Fruit fly (Drosophila melanogaster) whole organism, embryonic: ENCODE results near the gene elgi.
A peak's percentile ranks its signal among the peaks of the same experiment; 100 is the strongest.

ENCODE experiments used
- CG10431 ChIP-seq: fragments of 200-800 bp; sonication (Bioruptor generic); optimal IDR thresholded peaks from 3 replicates; lab custom pipeline; 2018; ENCODE audit warnings: missing biosample characterization, mild to moderate bottlenecking, missing genetic modification characterization
- CG11398 ChIP-seq: fragments of 200-800 bp; sonication (Bioruptor generic); optimal IDR thresholded peaks from 2 replicates; lab custom pipeline; 2016; ENCODE audit warnings: missing biosample characterization, missing genetic modification characterization
- CG11456 ChIP-seq: fragments of 200-800 bp; sonication (Bioruptor generic); IDR thresholded peaks from 3 replicates; pipeline ENCODE4 v1.3.6; 2022; ENCODE audit warnings: missing biosample characterization, missing genetic modification characterization
- CG12219 ChIP-seq: fragments of 200-800 bp; sonication (Bioruptor generic); optimal IDR thresholded peaks from 3 replicates; lab custom pipeline; 2018; ENCODE audit warnings: missing biosample characterization, mild to moderate bottlenecking, missing genetic modification characterization
- CG13296 ChIP-seq: fragments of 200-800 bp; sonication (Bioruptor generic); optimal IDR thresholded peaks from 3 replicates; lab custom pipeline; 2018; ENCODE audit warnings: missing biosample characterization, mild to moderate bottlenecking, missing genetic modification characterization
- CG13775 ChIP-seq: fragments of 200-800 bp; sonication (Bioruptor generic); optimal IDR thresholded peaks from 3 replicates; lab custom pipeline; 2017; ENCODE audit warnings: missing biosample characterization, mild to moderate bottlenecking, missing genetic modification characterization
- CG13894 ChIP-seq: fragments of 200-800 bp; sonication (Bioruptor generic); optimal IDR thresholded peaks from 3 replicates; lab custom pipeline; 2018; ENCODE audit warnings: missing biosample characterization, mild to moderate bottlenecking, missing genetic modification characterization, moderate library complexity
- CG1647 ChIP-seq: fragments of 200-800 bp; sonication (Bioruptor generic); optimal IDR thresholded peaks from 3 replicates; lab custom pipeline; 2016; ENCODE audit warnings: missing biosample characterization, missing genetic modification characterization
- CG18476 ChIP-seq: fragments of 200-800 bp; sonication (Bioruptor generic); optimal IDR thresholded peaks from 2 replicates; lab custom pipeline; 2016; ENCODE audit warnings: missing biosample characterization, mild to moderate bottlenecking, missing genetic modification characterization
- CG2120 ChIP-seq: fragments of 200-800 bp; sonication (Bioruptor generic); optimal IDR thresholded peaks from 3 replicates; lab custom pipeline; 2016; ENCODE audit warnings: missing biosample characterization, missing genetic modification characterization
- CG31388 ChIP-seq: fragments of 200-800 bp; sonication (Bioruptor generic); optimal IDR thresholded peaks from 2 replicates; lab custom pipeline; 2016; ENCODE audit warnings: missing biosample characterization, missing genetic modification characterization
- CG3726 ChIP-seq: fragments of 200-800 bp; sonication (Bioruptor generic); IDR thresholded peaks from 3 replicates; pipeline ENCODE4, ENCODE4 v1.3.6; 2022; ENCODE audit warnings: missing biosample characterization, missing genetic modification characterization
- CG4360 ChIP-seq: fragments of 200-800 bp; sonication (Bioruptor generic); IDR thresholded peaks from 2 replicates; pipeline ENCODE4 v1.3.6; 2022; ENCODE audit warnings: missing biosample characterization, missing genetic modification characterization
- CG43689 ChIP-seq: fragments of 200-800 bp; sonication (Bioruptor generic); IDR thresholded peaks from 2 replicates; pipeline ENCODE4 v1.3.6; 2022; ENCODE audit warnings: missing biosample characterization, missing genetic modification characterization
- CG5245 ChIP-seq: fragments of 200-800 bp; sonication (Bioruptor generic); optimal IDR thresholded peaks from 3 replicates; lab custom pipeline; 2016; ENCODE audit warnings: missing biosample characterization, missing genetic modification characterization
- CG6854 ChIP-seq: fragments of 200-800 bp; sonication (Bioruptor generic); optimal IDR thresholded peaks from 3 replicates; lab custom pipeline; 2017; ENCODE audit warnings: missing biosample characterization, mild to moderate bottlenecking, missing genetic modification characterization
- CG7839 ChIP-seq: fragments of 200-800 bp; sonication (Bioruptor generic); optimal IDR thresholded peaks from 3 replicates; lab custom pipeline; 2018; ENCODE audit warnings: missing biosample characterization, mild to moderate bottlenecking, missing genetic modification characterization, moderate library complexity
- CG8281 ChIP-seq: fragments of 200-800 bp; sonication (Bioruptor generic); optimal IDR thresholded peaks from 2 replicates; lab custom pipeline; 2018; ENCODE audit warnings: missing biosample characterization, mild to moderate bottlenecking, missing genetic modification characterization, moderate library complexity
- CG9727 ChIP-seq: fragments of 200-800 bp; sonication (Bioruptor generic); optimal IDR thresholded peaks from 3 replicates; lab custom pipeline; 2017; ENCODE audit warnings: missing biosample characterization, mild to moderate bottlenecking, missing genetic modification characterization
- Dfd ChIP-seq, 2 experiments: fragments of >200 bp; optimal IDR thresholded peaks; 2 replicates each; lab custom pipeline; 2017; ENCODE audit warnings: missing biosample characterization in 2 of 2, missing genetic modification characterization in 2 of 2
- Dip3 ChIP-seq: fragments of 200-800 bp; sonication (Bioruptor generic); optimal IDR thresholded peaks from 3 replicates; lab custom pipeline; 2016; ENCODE audit warnings: missing biosample characterization, missing genetic modification characterization
- Dp ChIP-seq: fragments of 200-800 bp; sonication (Bioruptor generic); optimal IDR thresholded peaks from 2 replicates; lab custom pipeline; 2018; ENCODE audit warnings: missing biosample characterization, mild to moderate bottlenecking, missing genetic modification characterization, moderate library complexity
- HmgD ChIP-seq: fragments of 200-800 bp; sonication (Bioruptor generic); optimal IDR thresholded peaks from 3 replicates; lab custom pipeline; 2016; ENCODE audit warnings: missing biosample characterization, missing genetic modification characterization
- Hr51 ChIP-seq, 2 experiments: fragments of 200-800 bp; sonication (Bioruptor generic); optimal IDR thresholded peaks; 2 replicates in 1 of 2; 3 replicates in 1 of 2; lab custom pipeline; 2016 to 2018; ENCODE audit warnings: missing biosample characterization in 2 of 2, missing genetic modification characterization in 2 of 2, mild to moderate bottlenecking in 1 of 2, moderate library complexity in 1 of 2
- Mad ChIP-seq: fragments of 200-800 bp; sonication (Bioruptor generic); optimal IDR thresholded peaks from 2 replicates; lab custom pipeline; 2016; ENCODE audit warnings: missing biosample characterization, missing genetic modification characterization
- Med ChIP-seq: fragments of 200-800 bp; sonication (Bioruptor generic); peaks from one replicate; lab custom pipeline; 2016; ENCODE audit warnings: missing biosample characterization, missing genetic modification characterization, mild to moderate bottlenecking, inconsistent platforms, moderate library complexity
- Meics ChIP-seq: fragments of 200-800 bp; sonication (Bioruptor generic); optimal IDR thresholded peaks from 2 replicates; lab custom pipeline; 2017; ENCODE audit warnings: missing biosample characterization, mild to moderate bottlenecking, missing genetic modification characterization
- Trl ChIP-seq, 3 experiments: fragments of >200 bp in 2 of 3; fragments of 200-800 bp in 1 of 3; sonication (Bioruptor generic) in 1 of 3; optimal IDR thresholded peaks; 2 replicates in 1 of 3; 3 replicates in 2 of 3; lab custom pipeline; 2016 to 2017; ENCODE audit warnings: missing biosample characterization in 1 of 3, missing genetic modification characterization in 1 of 3
- ab ChIP-seq: fragments of 200-800 bp; sonication (Bioruptor generic); optimal IDR thresholded peaks from 2 replicates; lab custom pipeline; 2016; ENCODE audit warnings: missing biosample characterization, missing genetic modification characterization
- abd-A ChIP-seq: fragments of 200-800 bp; sonication (Bioruptor generic); optimal IDR thresholded peaks from 3 replicates; lab custom pipeline; 2019; ENCODE audit warnings: missing biosample characterization, mild to moderate bottlenecking, missing genetic modification characterization, moderate library complexity
- bsh ChIP-seq, 2 experiments: fragments of 200-800 bp; sonication (Bioruptor generic); optimal IDR thresholded peaks; 2 replicates each; lab custom pipeline; 2017 to 2018; ENCODE audit warnings: mild to moderate bottlenecking in 2 of 2, missing biosample characterization in 2 of 2, missing genetic modification characterization in 2 of 2, moderate library complexity in 1 of 2
- crc ChIP-seq: fragments of 200-800 bp; sonication (Bioruptor generic); optimal IDR thresholded peaks from 2 replicates; lab custom pipeline; 2016; ENCODE audit warnings: missing biosample characterization, missing genetic modification characterization
- dan ChIP-seq: fragments of 200-800 bp; sonication (Bioruptor generic); IDR thresholded peaks from 2 replicates; pipeline ENCODE4 v1.3.6; 2022; ENCODE audit warnings: missing biosample characterization, missing genetic modification characterization
- eve ChIP-seq, 2 experiments: fragments of >200 bp; optimal IDR thresholded peaks; 2 replicates each; lab custom pipeline; 2017; ENCODE audit warnings: missing biosample characterization in 2 of 2, missing genetic modification characterization in 2 of 2
- ham ChIP-seq: fragments of 200-800 bp; sonication (Bioruptor generic); IDR thresholded peaks from 2 replicates; pipeline ENCODE4 v1.3.6; 2022; ENCODE audit warnings: missing biosample characterization, missing genetic modification characterization
- kah ChIP-seq: fragments of 200-800 bp; sonication (Bioruptor generic); optimal IDR thresholded peaks from 2 replicates; lab custom pipeline; 2018; ENCODE audit warnings: missing biosample characterization, mild to moderate bottlenecking, missing genetic modification characterization
- lilli ChIP-seq: fragments of 200-800 bp; sonication (Bioruptor generic); optimal IDR thresholded peaks from 3 replicates; lab custom pipeline; 2016; ENCODE audit warnings: missing biosample characterization, missing genetic modification characterization
- nom ChIP-seq: fragments of 200-800 bp; sonication (Bioruptor generic); optimal IDR thresholded peaks from 2 replicates; lab custom pipeline; 2017; ENCODE audit warnings: missing biosample characterization, missing genetic modification characterization, mild to moderate bottlenecking, moderate library complexity, missing genetic modification reagents
- odd ChIP-seq: fragments of 200-800 bp; sonication (Bioruptor generic); optimal IDR thresholded peaks from 2 replicates; lab custom pipeline; 2017; ENCODE audit warnings: missing biosample characterization, mild to moderate bottlenecking, missing genetic modification characterization
- otp ChIP-seq: fragments of 200-800 bp; sonication (Bioruptor generic); IDR thresholded peaks from 3 replicates; pipeline ENCODE4, ENCODE4 v1.3.6; 2022; ENCODE audit warnings: missing biosample characterization, missing genetic modification characterization
- prd ChIP-seq, 3 experiments: fragments of >200 bp in 2 of 3; fragments of 200-800 bp in 1 of 3; sonication (Bioruptor generic) in 1 of 3; optimal IDR thresholded peaks in 2 of 3; IDR thresholded peaks in 1 of 3; 2 replicates in 2 of 3; 3 replicates in 1 of 3; pipeline versions ENCODE4 v1.3.6 to Lab custom; 2017 to 2022; ENCODE audit warnings: missing biosample characterization in 1 of 3, missing genetic modification characterization in 1 of 3
- row ChIP-seq: fragments of 200-800 bp; sonication (Bioruptor generic); IDR thresholded peaks from 3 replicates; pipeline ENCODE4 v1.3.6; 2022; ENCODE audit warnings: missing biosample characterization, missing genetic modification characterization
- sc ChIP-seq, 3 experiments: fragments of >200 bp in 2 of 3; fragments of 200-800 bp in 1 of 3; sonication (Bioruptor generic) in 1 of 3; optimal IDR thresholded peaks; 2 replicates in 2 of 3; 3 replicates in 1 of 3; lab custom pipeline; 2017; ENCODE audit warnings: mild to moderate bottlenecking in 1 of 3, missing biosample characterization in 1 of 3, missing genetic modification characterization in 1 of 3, missing genetic modification reagents in 1 of 3
- sd ChIP-seq: fragments of 200-800 bp; sonication (Bioruptor generic); optimal IDR thresholded peaks from 3 replicates; lab custom pipeline; 2018; ENCODE audit warnings: missing biosample characterization, mild to moderate bottlenecking, missing genetic modification characterization, moderate library complexity
- sens ChIP-seq: fragments of 200-800 bp; sonication (Bioruptor generic); peaks from one replicate; lab custom pipeline; 2016; ENCODE audit warnings: missing biosample characterization, missing genetic modification characterization
- sens-2 ChIP-seq: fragments of 200-800 bp; sonication (Bioruptor generic); IDR thresholded peaks from 2 replicates; pipeline ENCODE4 v1.3.6; 2022; ENCODE audit warnings: missing biosample characterization, missing genetic modification characterization
- stc ChIP-seq: fragments of 200-800 bp; sonication (Bioruptor generic); IDR thresholded peaks from 2 replicates; pipeline ENCODE4 v1.3.6; 2022; ENCODE audit warnings: missing biosample characterization, missing genetic modification characterization
- zfh1 ChIP-seq: fragments of 200-800 bp; sonication (Bioruptor generic); IDR thresholded peaks from 3 replicates; pipeline ENCODE4 v1.3.6; 2022; ENCODE audit warnings: missing biosample characterization, missing genetic modification characterization
- zfh2 ChIP-seq: fragments of 200-800 bp; sonication (Bioruptor generic); optimal IDR thresholded peaks from 2 replicates; lab custom pipeline; 2016; ENCODE audit warnings: missing biosample characterization, missing genetic modification characterization

The elgi gene

DNA sequence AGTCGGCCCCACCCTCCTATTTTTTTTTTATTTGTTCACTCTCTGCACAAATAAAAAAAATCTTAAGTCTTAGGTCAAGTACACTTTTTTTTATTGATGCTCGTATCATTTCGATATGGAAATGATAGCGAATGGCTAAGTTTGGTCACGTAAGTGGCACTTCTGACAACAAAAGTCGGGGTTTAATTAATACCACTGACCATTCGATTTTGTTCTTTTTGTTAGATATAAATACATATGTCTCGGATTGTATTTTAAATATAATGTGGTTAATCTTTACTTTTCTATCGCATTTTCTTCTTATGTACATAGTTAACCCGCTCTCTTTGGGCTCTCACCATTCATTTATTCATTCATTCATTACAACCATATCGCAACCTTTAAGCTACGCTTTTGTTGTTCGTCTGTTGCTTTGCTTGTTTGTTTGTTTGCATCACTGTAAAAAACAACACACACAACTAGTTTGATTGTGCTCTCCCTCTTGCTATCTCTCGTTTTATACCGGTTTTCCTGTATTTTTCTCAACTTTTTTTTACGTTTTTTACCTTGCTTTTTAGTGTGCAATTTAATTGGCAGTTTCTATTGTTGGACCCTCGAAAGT lies 45.9 kb downstream of the elgi start (continued):
- TF ChIP-seq otp, result no peak
- no peak for TF ChIP-seq CG31388 (GFP tag; lab: Kevin White, UChicago)
- TF ChIP-seq ham (GFP tag; lab: Robert Waterston, UW), result no peak
- no peak for TF ChIP-seq CG3726 (GFP tag; lab: Robert Waterston, UW)
- no peak for TF ChIP-seq Dfd (GFP tag; optimal IDR thresholded peaks at IDR 0.05; lab: Kevin White, UChicago)
- TF ChIP-seq ab (GFP tag; lab: Kevin White, UChicago), result no peak
- TF ChIP-seq CG43689 (GFP tag; lab: Robert Waterston, UW), result no peak
- TF ChIP-seq Meics (GFP tag; lab: Kevin White, UChicago), result no peak
- TF ChIP-seq zfh1 (GFP tag; lab: Robert Waterston, UW), result no peak
- TF ChIP-seq kah (GFP tag; lab: Kevin White, UChicago), result no peak
- TF ChIP-seq CG11456 (GFP tag; lab: Robert Waterston, UW), result no peak
- TF ChIP-seq lilli (GFP tag; lab: Kevin White, UChicago), result peak; percentile 1
- no peak for TF ChIP-seq CG6854 (GFP tag; lab: Kevin White, UChicago)
- no peak for TF ChIP-seq CG4360 (GFP tag; lab: Robert Waterston, UW)
- TF ChIP-seq dan (GFP tag; lab: Robert Waterston, UW), result no peak
- TF ChIP-seq CG11398 (GFP tag; lab: Kevin White, UChicago), result no peak
- peak; percentile 14 for TF ChIP-seq abd-A (tag; lab: Kevin White, UChicago)
- peak; percentile 5 for TF ChIP-seq crc (GFP tag; lab: Kevin White, UChicago)
- TF ChIP-seq Dp (GFP tag; lab: Kevin White, UChicago), result no peak
- TF ChIP-seq nom, result peak; percentile 71
- TF ChIP-seq CG1647, result no peak
- TF ChIP-seq zfh2 (GFP tag; lab: Kevin White, UChicago), result no peak
- TF ChIP-seq stc (GFP tag; lab: Robert Waterston, UW), result 0 out of 2 replicates have a peak, but pooled peaks have one; percentile 25
- no peak for TF ChIP-seq CG5245 (GFP tag; lab: Kevin White, UChicago)
- TF ChIP-seq odd (GFP tag; lab: Kevin White, UChicago), result no peak
- peak in 1 of 2 experiments; percentile 25 for TF ChIP-seq Hr51 (GFP tag; optimal IDR thresholded peaks at IDR 0.05; lab: Kevin White, UChicago)
- no peak for TF ChIP-seq sc (optimal IDR thresholded peaks at IDR 0.05; lab: Kevin White, UChicago)
- TF ChIP-seq sc (GFP tag; optimal IDR thresholded peaks at IDR 0.05; lab: Kevin White, UChicago), result no peak
- no peak for TF ChIP-seq Mad (GFP tag; lab: Kevin White, UChicago)
- TF ChIP-seq bsh (GFP tag; optimal IDR thresholded peaks at IDR 0.05; lab: Kevin White, UChicago), result peak in 1 of 2 experiments; percentile 78
- no peak for TF ChIP-seq CG12219 (GFP tag; lab: Kevin White, UChicago)
- TF ChIP-seq CG10431 (GFP tag; lab: Kevin White, UChicago), result no peak
- no peak for TF ChIP-seq CG9727 (GFP tag; lab: Kevin White, UChicago)
- peak; percentile 77 for TF ChIP-seq sens
- no peak for TF ChIP-seq CG13775
- peak; percentile 98 for TF ChIP-seq CG8281
- 0 out of 3 replicates have a peak, but pooled peaks have one; percentile 10 for TF ChIP-seq row (GFP tag; lab: Robert Waterston, UW)
- TF ChIP-seq Trl (optimal IDR thresholded peaks at IDR 0.05; lab: Kevin White, UChicago), result peak in 1 of 2 experiments; percentile 18
- TF ChIP-seq Trl (GFP tag; optimal IDR thresholded peaks at IDR 0.05; lab: Kevin White, UChicago), result no peak
- TF ChIP-seq CG13296 (GFP tag; lab: Kevin White, UChicago), result no peak
- TF ChIP-seq prd (optimal IDR thresholded peaks at IDR 0.05; lab: Kevin White, UChicago), result no peak
- no peak for TF ChIP-seq prd (GFP tag; IDR thresholded peaks at IDR 0.05; lab: Robert Waterston, UW)
- TF ChIP-seq Dip3 (GFP tag; lab: Kevin White, UChicago), result no peak
- peak; percentile 72 for TF ChIP-seq Med (GFP tag; lab: Kevin White, UChicago)
- no peak for TF ChIP-seq CG18476
- peak; percentile 4 for TF ChIP-seq CG13894
- TF ChIP-seq eve (GFP tag; optimal IDR thresholded peaks at IDR 0.05; lab: Kevin White, UChicago), result no peak
- TF ChIP-seq CG7839 (tag; lab: Kevin White, UChicago), result peak; percentile 6
- peak; percentile 6 for TF ChIP-seq sd
- TF ChIP-seq sens-2 (GFP tag; lab: Robert Waterston, UW), result no peak
- TF ChIP-seq HmgD (GFP tag; lab: Kevin White, UChicago), result no peak
- TF ChIP-seq CG2120 (GFP tag; lab: Kevin White, UChicago), result peak; percentile 8
